Fruit fly (Drosophila melanogaster) whole organism: ENCODE results near the gene tal-3A.
A peak's percentile ranks its signal among the peaks of the same experiment; 100 is the strongest.

Source experiments
- CG8478 ChIP-seq: fragments of >200 bp; optimal IDR thresholded peaks from 2 replicates; lab custom pipeline; 2018; ENCODE audit warnings: inconsistent platforms
- Dll ChIP-seq: fragments of >200 bp; optimal IDR thresholded peaks from 2 replicates; lab custom pipeline; 2017
- EcR ChIP-seq, 2 experiments: fragments of >200 bp; optimal IDR thresholded peaks; 2 replicates each; lab custom pipeline; 2017; ENCODE audit warnings: missing biosample characterization in 2 of 2, missing genetic modification characterization in 2 of 2, missing genetic modification reagents in 2 of 2
- pan ChIP-seq: fragments of >200 bp; optimal IDR thresholded peaks from 2 replicates; lab custom pipeline; 2017
- psq ChIP-seq: fragments of >200 bp; optimal IDR thresholded peaks from 2 replicates; lab custom pipeline; 2017
- usp ChIP-seq: fragments of >200 bp; optimal IDR thresholded peaks from 2 replicates; lab custom pipeline; 2017; ENCODE audit warnings: missing biosample characterization, missing genetic modification characterization, mixed read lengths

Gene tal-3A

DNA sequence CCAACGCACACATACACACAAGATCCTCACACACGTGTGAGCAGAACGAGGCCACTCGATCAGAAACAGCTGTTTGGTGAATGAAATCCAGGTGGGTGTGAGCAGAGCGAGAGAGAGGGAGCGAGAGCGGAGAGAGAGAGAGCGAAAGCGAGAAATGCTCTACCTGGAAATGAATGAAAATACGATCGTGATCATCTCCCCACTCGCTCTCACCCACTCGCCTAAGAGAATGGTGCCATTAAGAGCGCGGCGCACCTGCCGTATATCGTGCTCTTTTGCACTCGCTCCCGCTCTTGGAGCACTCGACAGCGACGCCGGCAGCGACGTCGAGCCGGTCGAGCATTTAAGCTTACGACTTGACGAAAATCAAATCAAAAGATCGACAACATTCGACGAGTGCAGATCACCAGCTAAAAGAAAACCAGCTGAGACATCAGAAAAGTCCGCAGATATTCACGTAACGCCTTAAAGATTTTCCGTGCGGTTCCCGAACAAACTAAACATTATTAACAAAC, at the start of gene tal-3A, which contains the start of the genes tal-1A, tal-2A and tal-AA:
tal-3A (plus strand) TSS at position 374 of the 515 bp plus-strand sequence.
tal-1A (plus strand) TSS at position 374 of the 515 bp plus-strand sequence.
tal-2A (plus strand) TSS at position 374 of the 515 bp plus-strand sequence.
tal-AA (plus strand) TSS at position 374 of the 515 bp plus-strand sequence.
- TF ChIP-seq Dll = peak; percentile 94
- TF ChIP-seq psq (lab: Kevin White, UChicago) = no peak
- peak; percentile 11 for TF ChIP-seq CG8478
- TF ChIP-seq usp (GFP tag; lab: Kevin White, UChicago) = no peak
- peak in 1 of 2 experiments; percentile 20 for TF ChIP-seq EcR (GFP tag; optimal IDR thresholded peaks at IDR 0.05; lab: Kevin White, UChicago)

DNA sequence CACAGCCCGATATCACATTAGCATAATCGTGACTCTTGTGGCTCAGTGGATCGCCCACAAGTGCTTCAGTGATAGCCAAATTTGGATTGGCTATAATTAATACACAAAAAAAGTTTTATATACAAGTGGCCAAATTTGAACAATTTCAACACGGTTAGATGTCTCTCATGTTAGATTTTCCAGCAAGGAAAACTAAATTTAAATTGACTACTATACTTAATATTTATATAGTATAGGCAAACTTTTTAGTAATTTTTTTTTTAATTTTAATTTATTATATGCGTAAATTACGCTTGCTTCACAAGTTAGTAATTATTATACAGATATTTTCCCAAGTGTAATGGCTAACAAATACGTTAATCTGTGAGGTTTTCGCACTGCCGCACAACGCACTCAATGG, 47.9 kb upstream of the tal-3A start:
- no peak for TF ChIP-seq usp (GFP tag; lab: Kevin White, UChicago)
- TF ChIP-seq psq (lab: Kevin White, UChicago) = no peak

DNA sequence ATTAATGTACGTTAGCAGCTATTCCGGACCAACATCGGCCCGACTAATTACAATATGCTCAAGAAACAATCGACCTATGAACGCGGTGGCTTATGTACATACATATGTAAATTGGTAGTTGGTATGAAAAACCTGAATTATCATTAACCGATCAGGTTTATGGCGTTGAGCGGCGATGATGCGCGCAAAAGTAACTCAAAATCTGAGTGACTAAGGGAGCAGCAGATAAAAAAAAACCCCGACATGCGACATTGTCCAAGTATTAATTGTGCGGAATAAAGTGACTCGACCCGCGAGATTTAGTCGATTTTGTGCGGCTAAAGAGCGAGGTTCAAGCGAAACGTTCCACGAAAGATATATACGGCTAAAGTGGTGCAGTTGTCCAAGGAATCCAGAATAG, 47.5 kb upstream of the tal-3A start, which contains the start of gene CG9312:
CG9312 (plus strand) TSS at position 301 of the 400 bp plus-strand sequence.
- TF ChIP-seq psq (lab: Kevin White, UChicago) (no peak), CG8478 (no peak), Dll (no peak), pan (lab: Kevin White, UChicago) (no peak), usp (GFP tag; lab: Kevin White, UChicago) (no peak), EcR (GFP tag; optimal IDR thresholded peaks at IDR 0.05; lab: Kevin White, UChicago) (no peak)

DNA sequence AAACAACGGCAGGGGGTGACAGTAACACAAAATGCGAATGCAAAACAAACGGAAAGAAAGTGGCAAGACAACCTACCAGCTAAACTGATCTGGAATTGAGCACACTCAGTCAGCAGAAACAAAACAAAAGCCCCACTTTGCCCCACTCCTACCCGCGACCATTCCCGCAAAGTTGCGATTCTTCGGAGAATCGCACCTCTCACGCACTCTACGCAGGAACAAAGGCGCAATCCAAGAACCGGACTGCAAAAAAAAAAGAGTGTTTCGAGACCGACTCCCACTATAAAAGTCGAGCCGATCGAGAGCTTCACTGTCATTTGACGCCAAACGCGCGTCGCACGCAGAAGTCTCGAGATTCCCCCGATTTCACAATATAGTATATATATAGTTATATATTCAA, 45.7 kb upstream of the tal-3A start, which contains the start of gene Cht5:
Cht5 (plus strand) TSS at position 311 of the 400 bp plus-strand sequence.
- TF ChIP-seq EcR (GFP tag; optimal IDR thresholded peaks at IDR 0.05; lab: Kevin White, UChicago) (no peak), CG8478 (no peak), Dll (no peak), usp (GFP tag; lab: Kevin White, UChicago) (no peak), pan (lab: Kevin White, UChicago) (no peak)

DNA sequence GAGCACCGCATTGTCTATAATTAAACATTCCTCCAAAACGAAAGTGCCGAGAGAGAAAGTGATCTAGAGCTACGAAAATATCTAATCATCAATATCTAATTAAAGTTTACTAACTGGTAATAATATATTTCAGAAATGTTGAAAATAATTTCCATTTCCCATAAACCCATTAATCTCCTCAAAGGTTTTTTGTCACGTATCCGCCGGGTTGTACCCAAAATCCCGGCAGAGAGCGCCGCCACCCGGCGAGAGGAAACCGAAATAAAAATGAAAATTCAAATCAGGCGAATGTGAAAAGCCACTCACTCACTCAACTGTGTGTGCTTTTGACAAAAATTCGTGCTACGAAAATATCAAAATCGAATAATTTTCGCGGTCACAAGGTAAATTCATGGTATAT, 41.7 kb upstream of the tal-3A start, which contains the start of gene CG9297:
CG9297 (plus strand) TSS at position 301 of the 400 bp plus-strand sequence.
- TF ChIP-seq psq (lab: Kevin White, UChicago) = no peak
- TF ChIP-seq pan (lab: Kevin White, UChicago) = no peak
- TF ChIP-seq usp (GFP tag; lab: Kevin White, UChicago) = no peak
- TF ChIP-seq Dll = no peak

DNA sequence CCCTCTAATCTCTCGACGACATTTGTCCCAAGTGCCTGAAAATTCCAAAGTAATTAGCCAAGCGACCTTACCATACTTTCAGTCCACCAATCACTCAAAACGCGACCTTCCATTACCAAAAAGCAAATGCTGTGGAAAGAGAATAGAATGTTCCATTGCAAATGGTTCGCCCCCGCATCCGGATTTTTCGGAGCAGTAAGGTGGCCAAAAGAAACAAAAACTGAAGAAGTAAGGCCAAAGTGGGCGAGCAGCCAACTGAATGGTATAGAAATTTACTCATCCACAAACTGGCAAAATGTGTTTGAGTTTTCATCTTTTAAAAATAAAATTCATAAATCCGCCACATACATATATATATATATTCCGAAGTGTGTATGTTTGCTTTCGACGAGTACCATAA, 39.6 kb upstream of the tal-3A start:
- TF ChIP-seq psq (lab: Kevin White, UChicago) (no peak), Dll (no peak), EcR (GFP tag; optimal IDR thresholded peaks at IDR 0.05; lab: Kevin White, UChicago) (no peak), CG8478 (no peak), usp (GFP tag; lab: Kevin White, UChicago) (no peak), pan (lab: Kevin White, UChicago) (no peak)

DNA sequence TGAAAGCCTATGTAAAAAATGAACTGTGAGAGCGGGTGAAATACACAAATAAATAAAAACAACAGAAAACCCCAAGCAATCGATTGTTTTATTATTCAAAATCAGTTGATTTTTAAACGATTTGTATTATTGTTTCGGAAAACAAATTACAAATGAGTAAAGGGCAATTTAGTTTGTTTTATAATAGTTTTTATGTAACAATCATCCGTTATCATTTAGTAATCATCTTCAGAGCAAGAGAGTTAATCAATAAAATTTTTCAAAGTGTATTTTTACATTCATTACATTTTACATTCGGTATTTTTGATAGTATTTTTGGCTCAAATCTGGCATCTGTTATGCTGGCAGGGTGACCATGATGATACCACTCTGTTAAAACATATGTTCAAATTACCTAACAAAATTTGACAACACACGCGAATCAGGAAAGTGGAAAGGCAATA, 33.6 kb upstream of the tal-3A start, which contains the start of the genes CG42375 and CG9288:
CG42375 (plus strand) TSS at position 384 of the 443 bp plus-strand sequence.
CG9288 (plus strand) TSS at position 384 of the 443 bp plus-strand sequence.
- TF ChIP-seq pan (lab: Kevin White, UChicago) = no peak
- TF ChIP-seq Dll = no peak
- TF ChIP-seq CG8478 = no peak
- no peak for TF ChIP-seq EcR (GFP tag; optimal IDR thresholded peaks at IDR 0.05; lab: Kevin White, UChicago)
- TF ChIP-seq usp (GFP tag; lab: Kevin White, UChicago) = no peak
- no peak for TF ChIP-seq psq (lab: Kevin White, UChicago)

DNA sequence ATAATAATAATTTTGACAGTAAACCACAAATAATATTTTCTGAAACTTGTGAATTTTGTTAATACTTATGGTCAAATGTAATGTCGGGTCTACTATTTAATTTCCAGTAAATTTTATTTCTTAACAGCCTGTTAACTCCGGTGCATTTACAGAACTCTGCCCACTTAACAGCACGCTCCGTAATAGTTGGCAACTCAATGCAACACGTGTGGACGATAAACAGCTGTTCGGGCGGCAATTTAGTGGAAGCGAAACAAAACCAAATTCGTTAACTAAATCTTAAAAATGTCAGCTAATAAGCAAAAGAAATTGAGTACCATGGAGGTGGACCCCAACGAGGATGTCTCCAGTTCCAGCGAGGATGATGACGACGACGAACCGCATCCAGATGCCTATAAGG, 32.1 kb upstream of the tal-3A start, which contains the start of gene CG9286:
CG9286 (plus strand) TSS at position 196 of the 400 bp plus-strand sequence.
- TF ChIP-seq pan (lab: Kevin White, UChicago) (no peak), EcR (GFP tag; optimal IDR thresholded peaks at IDR 0.05; lab: Kevin White, UChicago) (no peak), Dll (no peak), CG8478 (no peak), psq (lab: Kevin White, UChicago) (no peak), usp (GFP tag; lab: Kevin White, UChicago) (no peak)

DNA sequence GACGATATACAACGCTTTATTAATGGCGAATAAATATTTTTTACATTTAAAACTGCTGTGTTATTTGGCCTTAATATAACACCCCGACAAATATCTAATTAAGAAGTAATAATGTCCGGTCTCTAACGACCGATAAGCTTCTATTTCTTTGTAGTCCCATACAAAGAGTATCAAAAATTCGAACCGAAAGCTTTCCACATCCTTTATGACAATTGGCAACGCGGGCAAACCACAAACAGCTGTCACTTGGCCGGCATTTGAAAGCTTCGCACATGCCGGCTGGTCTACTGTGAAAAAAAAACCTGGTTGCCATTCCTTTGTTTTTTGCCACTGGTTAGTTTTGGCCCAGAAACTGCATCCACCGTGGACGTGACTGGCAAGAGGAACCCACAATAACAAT, 30.9 kb upstream of the tal-3A start, which contains the start of gene Dip-B:
Dip-B (plus strand) TSS at position 254 of the 400 bp plus-strand sequence.
- TF ChIP-seq CG8478 (no peak), usp (GFP tag; lab: Kevin White, UChicago) (no peak), psq (lab: Kevin White, UChicago) (no peak), pan (lab: Kevin White, UChicago) (no peak), EcR (GFP tag; optimal IDR thresholded peaks at IDR 0.05; lab: Kevin White, UChicago) (no peak), Dll (no peak)

DNA sequence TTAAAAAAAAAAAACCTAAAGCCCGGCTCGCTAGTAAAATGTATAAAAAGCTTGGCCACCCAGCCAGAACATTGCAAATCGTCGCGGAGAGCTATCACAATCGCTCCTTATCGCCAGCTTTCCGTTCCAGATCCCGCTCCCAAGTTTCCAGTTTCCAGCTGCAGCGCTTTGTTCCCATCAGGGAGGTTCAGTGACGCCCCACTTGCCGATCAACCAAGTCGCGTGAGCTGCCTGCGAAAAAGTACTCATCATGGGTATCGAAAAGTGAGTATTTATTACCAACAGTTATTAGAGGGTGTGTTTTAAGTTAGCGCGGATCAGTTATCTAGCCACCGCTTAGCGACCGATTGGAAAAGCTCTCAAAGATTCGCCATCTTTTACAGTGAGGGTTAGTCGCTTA, 30.3 kb upstream of the tal-3A start:
- no peak for TF ChIP-seq pan (lab: Kevin White, UChicago)
- TF ChIP-seq Dll = no peak
- TF ChIP-seq psq (lab: Kevin White, UChicago) = no peak
- no peak for TF ChIP-seq usp (GFP tag; lab: Kevin White, UChicago)
- no peak for TF ChIP-seq EcR (GFP tag; optimal IDR thresholded peaks at IDR 0.05; lab: Kevin White, UChicago)
- TF ChIP-seq CG8478 = no peak

DNA sequence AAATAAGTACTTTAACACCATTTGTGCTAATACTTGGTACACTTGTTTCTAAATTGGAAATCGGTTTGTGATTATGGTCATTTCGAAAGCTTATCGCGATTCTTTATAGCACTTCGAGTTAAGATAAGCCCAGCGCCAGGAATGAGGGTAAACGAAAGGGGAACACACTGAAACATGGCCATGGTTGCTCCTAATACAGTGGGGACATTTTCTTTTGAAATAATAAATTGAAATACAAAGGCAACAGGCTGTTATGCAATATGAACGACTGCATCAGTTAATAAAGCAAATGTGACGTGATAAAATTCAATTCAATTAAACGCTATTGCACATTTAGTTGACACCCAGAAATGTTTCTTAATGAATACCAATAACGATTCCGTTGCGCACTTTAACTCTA, 29.5 kb upstream of the tal-3A start:
- TF ChIP-seq CG8478 (no peak), usp (GFP tag; lab: Kevin White, UChicago) (no peak), EcR (GFP tag; optimal IDR thresholded peaks at IDR 0.05; lab: Kevin White, UChicago) (no peak), pan (lab: Kevin White, UChicago) (no peak), Dll (no peak), psq (lab: Kevin White, UChicago) (no peak)

DNA sequence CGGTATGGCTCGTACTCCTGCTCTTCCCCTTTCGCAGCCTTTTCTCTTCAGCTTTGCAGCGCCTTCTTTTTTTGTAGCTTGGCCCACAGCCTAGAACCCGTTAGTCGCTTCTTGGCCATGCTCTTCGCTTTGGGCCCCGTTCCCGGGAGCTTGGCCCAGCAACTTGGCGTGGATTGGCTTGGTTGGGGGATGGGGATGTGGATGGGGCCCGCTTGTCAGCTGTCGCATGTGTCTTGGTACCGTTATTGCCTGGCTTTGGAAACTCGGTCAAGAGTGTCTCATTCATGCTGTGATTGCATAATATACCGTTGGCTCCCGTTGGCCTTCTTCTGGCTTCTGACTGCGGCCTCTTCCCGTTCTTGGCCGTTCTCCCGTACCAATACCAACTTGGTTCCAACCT, 27.0 kb upstream of the tal-3A start:
- TF ChIP-seq EcR (GFP tag; optimal IDR thresholded peaks at IDR 0.05; lab: Kevin White, UChicago) (no peak), Dll (peak; percentile 38)
